Fruit fly (Drosophila melanogaster) whole organism, wandering third instar larva: ENCODE data around the gene Bet3.

Experiments used
- CrebA ChIP-seq: fragments of 200-800 bp; sonication (Bioruptor generic); optimal IDR thresholded peaks from 2 replicates; lab custom pipeline; 2016; ENCODE audit warnings: missing biosample characterization, mild to moderate bottlenecking, missing genetic modification characterization, borderline replicate concordance
- GATAd ChIP-seq: sonication (Bioruptor generic); optimal IDR thresholded peaks from 2 replicates; lab custom pipeline; 2016; ENCODE audit warnings: missing biosample characterization, missing genetic modification characterization
- Hr78 ChIP-seq: fragments of >200 bp; optimal IDR thresholded peaks from 2 replicates; lab custom pipeline; 2017; ENCODE audit warnings: missing biosample characterization, missing genetic modification characterization
- Hr83 ChIP-seq: fragments of 200-300 bp; sonication (Bioruptor generic); optimal IDR thresholded peaks from 2 replicates; lab custom pipeline; 2016; ENCODE audit warnings: missing biosample characterization, mild to moderate bottlenecking, missing genetic modification characterization, moderate library complexity; ENCODE audit not compliant: poor library complexity, severe bottlenecking
- Myc ChIP-seq: fragments of >200 bp; optimal IDR thresholded peaks from 2 replicates; lab custom pipeline; 2017
- N ChIP-seq: fragments of >200 bp; optimal IDR thresholded peaks from 2 replicates; lab custom pipeline; 2018; ENCODE audit warnings: missing biosample characterization, missing external identifiers, missing genetic modification characterization
- Vsx2 ChIP-seq: fragments of 200-300, 225-300 bp; sonication (Bioruptor generic); optimal IDR thresholded peaks from 2 replicates; lab custom pipeline; 2018; ENCODE audit warnings: missing biosample characterization, missing genetic modification characterization; ENCODE audit not compliant: partially characterized antibody
- dmrt93B ChIP-seq: fragments of 200-800 bp; sonication (Bioruptor generic); optimal IDR thresholded peaks from 2 replicates; lab custom pipeline; 2018; ENCODE audit warnings: missing biosample characterization, mild to moderate bottlenecking, missing genetic modification characterization
- foxo ChIP-seq, 2 experiments: fragments of 200-800 bp; sonication (Bioruptor generic); optimal IDR thresholded peaks; 2 replicates in 1 of 2; 3 replicates in 1 of 2; lab custom pipeline; 2016 to 2017; ENCODE audit warnings: missing biosample characterization in 2 of 2, missing genetic modification characterization in 2 of 2
- h ChIP-seq: fragments of 200-800 bp; sonication (Bioruptor generic); optimal IDR thresholded peaks from 3 replicates; lab custom pipeline; 2016; ENCODE audit warnings: missing biosample characterization, mild to moderate bottlenecking, missing genetic modification characterization
- pan ChIP-seq: fragments of >200 bp; optimal IDR thresholded peaks from 2 replicates; lab custom pipeline; 2017
- usp ChIP-seq: fragments of >200 bp; optimal IDR thresholded peaks from 2 replicates; lab custom pipeline; 2017; ENCODE audit warnings: missing biosample characterization, missing genetic modification characterization

- TF ChIP-seq h, result no peak
- TF ChIP-seq dmrt93B, result no peak
- no peak for TF ChIP-seq Myc (lab: Kevin White, UChicago)
- TF ChIP-seq GATAd (GFP tag; lab: Kevin White, UChicago), result no peak
- no peak for TF ChIP-seq N (GFP tag; lab: Kevin White, UChicago)
- TF ChIP-seq usp (GFP tag; lab: Kevin White, UChicago), result no peak
- TF ChIP-seq CrebA (GFP tag; lab: Kevin White, UChicago), result no peak
- TF ChIP-seq pan, result no peak
- no peak for TF ChIP-seq Vsx2 (GFP tag; lab: Kevin White, UChicago)
- no peak for TF ChIP-seq Hr78
- no peak for TF ChIP-seq foxo (GFP tag; optimal IDR thresholded peaks at IDR 0.05; lab: Kevin White, UChicago)
- TF ChIP-seq Hr83 (GFP tag; lab: Kevin White, UChicago), result no peak
Measured at dm6 chr3L:9404497-9404896, 37.6 kb downstream of the Bet3 start, which contains the start of gene Cpr67B.
